Worm (Caenorhabditis elegans): Measurements from ENCODE around the gene sec-10.

ce11 chrIV:7783801-7784411, 1.6 kb upstream of the sec-10 start, which contains the start of gene tag-321:
- TF ChIP-seq unc-62 (GFP tag; optimal IDR thresholded peaks at IDR 0.05) (no peak), unc-120 (tag; optimal IDR thresholded peaks at IDR 0.05; ENCODE audit: poor library complexity, severe bottlenecking) (no peak), pha-4 (tag; optimal IDR thresholded peaks at IDR 0.05) (no peak), nhr-12 (tag; optimal IDR thresholded peaks at IDR 0.05) (no peak), ztf-11 (tag; optimal IDR thresholded peaks at IDR 0.05) (no peak), elt-3 (tag; optimal IDR thresholded peaks at IDR 0.05) (no peak), ceh-39 (tag; optimal IDR thresholded peaks at IDR 0.05) (no peak), snpc-4 (tag; optimal IDR thresholded peaks at IDR 0.05) (no peak), unc-39 (tag; optimal IDR thresholded peaks at IDR 0.05) (no peak), nhr-28 (tag; optimal IDR thresholded peaks at IDR 0.05) (no peak), lsy-2 (tag; optimal IDR thresholded peaks at IDR 0.05) (no peak)

All from whole organism, mixed stage, embryonic.